Worm (Caenorhabditis elegans) whole organism, L4 larva: Measurements from ENCODE around the gene map-1.

Experiments
- D1046.2 ChIP-seq: fragments of 200-800 bp; sonication (Bioruptor generic); IDR thresholded peaks from 2 replicates; pipeline ENCODE4 v1.3.6; 2022; ENCODE audit warnings: missing genetic modification characterization, missing compliant biosample characterization
- R02D3.7 ChIP-seq: fragments of 150-350 bp; sonication (generic microtip); optimal IDR thresholded peaks from 3 replicates; lab custom pipeline; 2014; ENCODE audit warnings: missing biosample characterization, missing genetic modification characterization
- T26A8.4 ChIP-seq: fragments of 200-800 bp; sonication (Bioruptor generic); IDR thresholded peaks from 2 replicates; pipeline ENCODE4 v1.3.6; 2022; ENCODE audit warnings: missing genetic modification characterization, missing compliant biosample characterization
- Y105C5A.15 ChIP-seq: fragments of 200-800 bp; sonication (Bioruptor generic); IDR thresholded peaks from 2 replicates; pipeline ENCODE4 v1.3.6; 2022; ENCODE audit warnings: missing genetic modification characterization, missing compliant biosample characterization
- Y48G9A.11 ChIP-seq: fragments of 200-800 bp; sonication (Bioruptor generic); IDR thresholded peaks from 2 replicates; pipeline ENCODE4 v1.3.6; 2022; ENCODE audit warnings: missing genetic modification reagents, missing genetic modification characterization, missing compliant biosample characterization
- ZK546.5 ChIP-seq, 2 experiments: sonication (generic microtip); optimal IDR thresholded peaks; 2 replicates each; lab custom pipeline; 2017; ENCODE audit warnings: missing biosample characterization in 2 of 2, missing genetic modification characterization in 2 of 2
- aha-1 ChIP-seq: fragments of 150-350 bp; peaks from one replicate; lab custom pipeline; 2014; ENCODE audit warnings: missing biosample characterization, missing genetic modification characterization
- ama-1 ChIP-seq: fragments of 150-350 bp; optimal IDR thresholded peaks from 2 replicates; lab custom pipeline; 2014; ENCODE audit warnings: inconsistent platforms, mixed read lengths
- ceh-20 ChIP-seq: fragments of 200-800 bp; sonication (Bioruptor generic); IDR thresholded peaks from 2 replicates; pipeline ENCODE4 v1.3.6; 2022; ENCODE audit warnings: missing genetic modification reagents, missing genetic modification characterization, missing compliant biosample characterization
- ceh-28 ChIP-seq: fragments of 150-350 bp; optimal IDR thresholded peaks from 2 replicates; lab custom pipeline; 2014; ENCODE audit warnings: missing biosample characterization, missing genetic modification reagents, missing genetic modification characterization
- ceh-82 ChIP-seq: sonication (generic microtip); optimal IDR thresholded peaks from 2 replicates; lab custom pipeline; 2017; ENCODE audit warnings: missing biosample characterization, missing genetic modification characterization
- daf-12 ChIP-seq: fragments of 150-350 bp; optimal IDR thresholded peaks from 2 replicates; lab custom pipeline; 2014; ENCODE audit warnings: missing biosample characterization, missing genetic modification reagents, missing genetic modification characterization
- dpl-1 ChIP-seq: fragments of 150-350 bp; optimal IDR thresholded peaks from 2 replicates; lab custom pipeline; 2014; ENCODE audit warnings: missing biosample characterization, missing genetic modification reagents, missing genetic modification characterization
- dve-1 ChIP-seq: sonication (generic microtip); optimal IDR thresholded peaks from 2 replicates; lab custom pipeline; 2017; ENCODE audit warnings: antibody characterized with exemption, mild to moderate bottlenecking, missing genetic modification characterization, missing compliant biosample characterization; ENCODE audit not compliant: insufficient read depth
- egl-27 ChIP-seq: sonication (generic microtip); optimal IDR thresholded peaks from 3 replicates; lab custom pipeline; 2017; ENCODE audit warnings: missing biosample characterization, missing genetic modification reagents, missing genetic modification characterization
- egl-43 ChIP-seq: fragments of 200-800 bp; sonication (Bioruptor generic); IDR thresholded peaks from 2 replicates; pipeline ENCODE4 v1.3.6; 2022; ENCODE audit warnings: missing genetic modification reagents, missing genetic modification characterization, missing compliant biosample characterization
- fos-1 ChIP-seq: fragments of 150-350 bp; optimal IDR thresholded peaks from 2 replicates; lab custom pipeline; 2014; ENCODE audit warnings: missing biosample characterization, missing genetic modification characterization
- gei-8 ChIP-seq: fragments of 200-800 bp; sonication (Bioruptor generic); optimal IDR thresholded peaks from 2 replicates; lab custom pipeline; 2018; ENCODE audit warnings: mild to moderate bottlenecking, missing genetic modification characterization, missing compliant biosample characterization
- hif-1 ChIP-seq, 2 experiments: sonication (generic microtip); optimal IDR thresholded peaks; 2 replicates each; lab custom pipeline; 2016 to 2017; ENCODE audit warnings: missing compliant biosample characterization in 2 of 2, missing genetic modification characterization in 2 of 2, missing genetic modification reagents in 2 of 2, missing genotype in 2 of 2, mild to moderate bottlenecking in 1 of 2
- hlh-11 ChIP-seq: fragments of 200-800 bp; sonication (Bioruptor generic); optimal IDR thresholded peaks from 2 replicates; lab custom pipeline; 2018; ENCODE audit warnings: mild to moderate bottlenecking, missing genetic modification characterization, missing compliant biosample characterization
- hlh-30 ChIP-seq: sonication (generic microtip); optimal IDR thresholded peaks from 2 replicates; lab custom pipeline; 2017; ENCODE audit warnings: antibody characterized with exemption, mild to moderate bottlenecking, missing genetic modification characterization, missing compliant biosample characterization; ENCODE audit not compliant: insufficient read depth
- hmg-1.1 ChIP-seq: fragments of 200-800 bp; sonication (Bioruptor generic); IDR thresholded peaks from 2 replicates; pipeline ENCODE4 v1.3.6; 2022; ENCODE audit warnings: missing genetic modification reagents, missing genetic modification characterization, missing compliant biosample characterization
- lim-7 ChIP-seq: fragments of 200-800 bp; sonication (Bioruptor generic); IDR thresholded peaks from 2 replicates; pipeline ENCODE4 v1.3.6; 2022; ENCODE audit warnings: missing genetic modification characterization, missing compliant biosample characterization
- lin-1 ChIP-seq: fragments of 200-800 bp; sonication (Bioruptor generic); IDR thresholded peaks from 2 replicates; pipeline ENCODE4 v1.3.6; 2022; ENCODE audit warnings: missing genetic modification reagents, missing genetic modification characterization, missing compliant biosample characterization
- lin-13 ChIP-seq: fragments of 150-350 bp; optimal IDR thresholded peaks from 2 replicates; lab custom pipeline; 2014; ENCODE audit warnings: missing biosample characterization, missing genetic modification reagents, missing genetic modification characterization
- lin-38 ChIP-seq: fragments of 200-800 bp; sonication (Bioruptor generic); IDR thresholded peaks from 2 replicates; pipeline ENCODE4 v1.3.6; 2022; ENCODE audit warnings: missing genetic modification reagents, missing genetic modification characterization, missing compliant biosample characterization
- lsy-2 ChIP-seq, 2 experiments: fragments of 150-350 bp in 1 of 2; sonication (generic microtip) in 1 of 2; optimal IDR thresholded peaks; 2 replicates each; lab custom pipeline; 2014 to 2017; ENCODE audit warnings: missing biosample characterization in 2 of 2, missing genetic modification characterization in 2 of 2
- madf-9 ChIP-seq: fragments of 200-800 bp; sonication (Bioruptor generic); conservative IDR thresholded peaks from 2 replicates; pipeline ENCODE4 v1.3.6; 2022; ENCODE audit warnings: missing genetic modification reagents, missing genetic modification characterization, missing compliant biosample characterization
- mdt-29 ChIP-seq: fragments of 200-800 bp; sonication (Bioruptor generic); IDR thresholded peaks from 2 replicates; pipeline ENCODE4 v1.3.6; 2022; ENCODE audit warnings: missing genetic modification reagents, missing genetic modification characterization, missing compliant biosample characterization
- mep-1 ChIP-seq: fragments of 150-350 bp; sonication (generic microtip); optimal IDR thresholded peaks from 3 replicates; lab custom pipeline; 2014; ENCODE audit warnings: missing biosample characterization, missing genetic modification characterization
- mxl-2 ChIP-seq: fragments of 200-800 bp; sonication (Bioruptor generic); conservative IDR thresholded peaks from 2 replicates; pipeline ENCODE4 v1.3.6; 2022; ENCODE audit warnings: missing genetic modification reagents, missing genetic modification characterization, missing compliant biosample characterization
- mxl-3 ChIP-seq: fragments of 200-800 bp; sonication (Bioruptor generic); optimal IDR thresholded peaks from 2 replicates; lab custom pipeline; 2018; ENCODE audit warnings: mild to moderate bottlenecking, missing genetic modification characterization, missing compliant biosample characterization
- nhr-102 ChIP-seq: sonication (generic microtip); optimal IDR thresholded peaks from 2 replicates; lab custom pipeline; 2016; ENCODE audit warnings: mild to moderate bottlenecking, missing genetic modification characterization, moderate library complexity, missing compliant biosample characterization
- nhr-28 ChIP-seq: fragments of 150-350 bp; optimal IDR thresholded peaks from 2 replicates; lab custom pipeline; 2014; ENCODE audit warnings: missing biosample characterization, missing genetic modification characterization
- nhr-42 ChIP-seq: fragments of 200-800 bp; sonication (Bioruptor generic); IDR thresholded peaks from 2 replicates; pipeline ENCODE4 v1.3.6; 2022; ENCODE audit warnings: missing genetic modification characterization, missing compliant biosample characterization
- nhr-6 ChIP-seq: fragments of 150-350 bp; optimal IDR thresholded peaks from 2 replicates; lab custom pipeline; 2014; ENCODE audit warnings: missing biosample characterization, missing genetic modification characterization
- nhr-76 ChIP-seq: fragments of 150-350 bp; optimal IDR thresholded peaks from 2 replicates; lab custom pipeline; 2014; ENCODE audit warnings: missing biosample characterization, missing genetic modification characterization
- sdz-12 ChIP-seq: fragments of 200-800 bp; sonication (Bioruptor generic); optimal IDR thresholded peaks from 2 replicates; lab custom pipeline; 2018; ENCODE audit warnings: mild to moderate bottlenecking, missing genetic modification characterization, missing compliant biosample characterization
- set-16 ChIP-seq: fragments of 200-800 bp; sonication (Bioruptor generic); IDR thresholded peaks from 2 replicates; pipeline ENCODE4 v1.3.6; 2022; ENCODE audit warnings: missing genetic modification reagents, missing genetic modification characterization, missing compliant biosample characterization
- snpc-1.2 ChIP-seq: fragments of 200-800 bp; sonication (Bioruptor generic); IDR thresholded peaks from 2 replicates; pipeline ENCODE4 v1.3.6; 2022; ENCODE audit warnings: missing genetic modification reagents, missing genetic modification characterization, missing compliant biosample characterization
- snpc-4 ChIP-seq: fragments of 150-350 bp; optimal IDR thresholded peaks from 2 replicates; lab custom pipeline; 2014; ENCODE audit warnings: missing biosample characterization, missing genetic modification characterization
- tra-1 ChIP-seq: fragments of 200-800 bp; sonication (Bioruptor generic); IDR thresholded peaks from 2 replicates; pipeline ENCODE4 v1.3.6; 2022; ENCODE audit warnings: missing genetic modification reagents, missing genetic modification characterization, missing compliant biosample characterization
- unc-130 ChIP-seq: sonication (generic microtip); optimal IDR thresholded peaks from 2 replicates; lab custom pipeline; 2016; ENCODE audit warnings: missing genetic modification reagents, missing genetic modification characterization, missing compliant biosample characterization
- unc-39 ChIP-seq: sonication (generic microtip); optimal IDR thresholded peaks from 2 replicates; lab custom pipeline; 2017; ENCODE audit warnings: missing biosample characterization, missing genetic modification characterization
- unc-62 ChIP-seq, 3 experiments: fragments of 150-350 bp in 1 of 3; sonication (generic microtip); optimal IDR thresholded peaks in 2 of 3; peaks in 1 of 3; 1 replicate in 1 of 3; 2 replicates in 2 of 3; lab custom pipeline; 2014 to 2017; ENCODE audit warnings: missing biosample characterization in 3 of 3, missing genetic modification characterization in 3 of 3, missing genetic modification reagents in 3 of 3, missing genotype in 1 of 3
- vab-7 ChIP-seq: fragments of 200-800 bp; sonication (Bioruptor generic); IDR thresholded peaks from 2 replicates; pipeline ENCODE4 v1.3.6; 2022; ENCODE audit warnings: missing genetic modification reagents, missing genetic modification characterization, missing compliant biosample characterization

map-1 gene

ce11 chrIV:3646338-3647154 is 40.1 kb downstream of the map-1 start:
- TF ChIP-seq lin-13 (GFP tag; lab: Kevin White, UChicago) (no peak), hmg-1.1 (no peak), R02D3.7 (tag; lab: Kevin White, UChicago) (no peak), gei-8 (GFP tag; lab: Kevin White, UChicago) (no peak), ZK546.5 (tag; optimal IDR thresholded peaks at IDR 0.05; lab: Kevin White, UChicago) (no peak), lin-38 (0 out of 2 replicates have a peak, but pooled peaks have one; percentile 6), T26A8.4 (GFP tag; lab: Robert Waterston, UW) (no peak), ceh-28 (tag; lab: Kevin White, UChicago) (peak; percentile 73), Y48G9A.11 (GFP tag; lab: Robert Waterston, UW) (no peak), ceh-20 (GFP tag; lab: Robert Waterston, UW) (no peak), fos-1 (tag; lab: Kevin White, UChicago) (no peak), mxl-3 (peak; percentile 1), set-16 (GFP tag; lab: Robert Waterston, UW) (peak; percentile 63), ama-1 (lab: Kevin White, UChicago) (peak; percentile 44), aha-1 (tag; lab: Kevin White, UChicago) (peak; percentile 79), D1046.2 (0 out of 2 replicates have a peak, but pooled peaks have one; percentile 33), Y105C5A.15 (GFP tag; lab: Robert Waterston, UW) (no peak), unc-39 (tag; lab: Kevin White, UChicago) (no peak)
- TF ChIP-seq, all 104 proteins: peak for 7

- TF ChIP-seq nhr-42 (no peak), lin-38 (no peak), egl-43 (GFP tag; lab: Robert Waterston, UW) (no peak), snpc-1.2 (0 out of 2 replicates have a peak, but pooled peaks have one; percentile 44), Y48G9A.11 (GFP tag; lab: Robert Waterston, UW) (no peak), hlh-30 (tag; lab: Kevin White, UChicago) (no peak), unc-62 (GFP tag; optimal IDR thresholded peaks at IDR 0.05 in 1 of 2; lab: Kevin White, UChicago) (no peak), unc-62 (tag; optimal IDR thresholded peaks at IDR 0.05; lab: Kevin White, UChicago) (no peak), unc-130 (GFP tag; lab: Kevin White, UChicago) (no peak), hmg-1.1 (peak; percentile 37; the same call in 1 of the 2 replicates), daf-12 (tag; lab: Kevin White, UChicago) (no peak), lsy-2 (tag; optimal IDR thresholded peaks at IDR 0.05; lab: Kevin White, UChicago) (no peak), lin-1 (GFP tag; lab: Robert Waterston, UW) (no peak), dpl-1 (GFP tag; lab: Kevin White, UChicago) (no peak), egl-27 (tag; lab: Kevin White, UChicago) (no peak), set-16 (GFP tag; lab: Robert Waterston, UW) (peak; percentile 89), madf-9 (GFP tag; lab: Robert Waterston, UW) (no peak), ceh-82 (tag; lab: Kevin White, UChicago) (no peak), dve-1 (no peak), vab-7 (GFP tag; lab: Robert Waterston, UW) (no peak), nhr-28 (no peak), mxl-2 (no peak)
Observed at ce11 chrIV:3645487-3645886, 41.2 kb downstream of the map-1 start.

ce11 chrIV:3644863-3645378 is 41.7 kb downstream of the map-1 start:
- peak; percentile 39; the same call in 1 of the 2 replicates for TF ChIP-seq mdt-29 (GFP tag; lab: Robert Waterston, UW)
- TF ChIP-seq dpl-1 (GFP tag; lab: Kevin White, UChicago): no peak
- 0 out of 2 replicates have a peak, but pooled peaks have one; percentile 58 for TF ChIP-seq T26A8.4 (GFP tag; lab: Robert Waterston, UW)
- peak in 1 of 2 experiments; percentile 52 for TF ChIP-seq lsy-2 (tag; optimal IDR thresholded peaks at IDR 0.05; lab: Kevin White, UChicago)
- TF ChIP-seq tra-1 (GFP tag; lab: Robert Waterston, UW): 0 out of 2 replicates have a peak, but pooled peaks have one; percentile 6
- TF ChIP-seq nhr-6 (tag; lab: Kevin White, UChicago): no peak
- TF ChIP-seq hlh-11: peak; percentile 9
- no peak for TF ChIP-seq sdz-12
- TF ChIP-seq nhr-102 (tag; lab: Kevin White, UChicago): peak; percentile 12
- TF ChIP-seq mep-1 (tag; lab: Kevin White, UChicago): peak; percentile 63
- TF ChIP-seq hif-1 (tag; optimal IDR thresholded peaks at IDR 0.05; lab: Kevin White, UChicago): no peak
- no peak for TF ChIP-seq snpc-4 (tag; lab: Kevin White, UChicago)
- no peak for TF ChIP-seq nhr-76 (tag; lab: Kevin White, UChicago)
- TF ChIP-seq lim-7 (GFP tag; lab: Robert Waterston, UW): no peak
